Fruit fly (Drosophila melanogaster): ENCODE data around the gene CG6729.

CG6729 gene

dm6 chr2L:10736993-10737756, 6.6 kb downstream of the CG6729 start, which contains the start of the genes Vha16-5 and CG12299 (continued):
- TF ChIP-seq CoRest (tag; optimal IDR thresholded peaks at IDR 0.05) (peak; percentile 74), Mad (GFP tag; optimal IDR thresholded peaks at IDR 0.05) (peak; percentile 87), CG8359 (GFP tag; optimal IDR thresholded peaks at IDR 0.05; ENCODE audit: borderline replicate concordance) (no peak), tin (GFP tag; optimal IDR thresholded peaks at IDR 0.05) (peak; percentile 96), Usf (GFP tag; optimal IDR thresholded peaks at IDR 0.05) (peak; percentile 45), CG6272 (GFP tag; IDR thresholded peaks at IDR 0.05) (peak; percentile 91), Bdp1 (GFP tag; optimal IDR thresholded peaks at IDR 0.05) (peak; percentile 81), MESR4 (GFP tag; optimal IDR thresholded peaks at IDR 0.05) (peak; percentile 84), Neu2 (GFP tag; optimal IDR thresholded peaks at IDR 0.05; ENCODE audit: borderline replicate concordance) (no peak), CG10147 (GFP tag; optimal IDR thresholded peaks at IDR 0.05) (peak; percentile 26), dan (GFP tag; IDR thresholded peaks at IDR 0.05) (peak; percentile 72), aop (GFP tag; IDR thresholded peaks at IDR 0.05) (peak; percentile 87), E2f2 (GFP tag; IDR thresholded peaks at IDR 0.05) (peak; percentile 94), CG14710 (tag; optimal IDR thresholded peaks at IDR 0.05) (peak; percentile 76), Hsf (GFP tag; optimal IDR thresholded peaks at IDR 0.05) (peak; percentile 92), ara (GFP tag; IDR thresholded peaks at IDR 0.05) (peak; percentile 93), Myb (GFP tag; optimal IDR thresholded peaks at IDR 0.05) (peak; percentile 81), CG33213 (GFP tag; optimal IDR thresholded peaks at IDR 0.05) (peak; percentile 92), br (optimal IDR thresholded peaks at IDR 0.05) (no peak), CG3407 (GFP tag; optimal IDR thresholded peaks at IDR 0.05) (peak; percentile 47), CG3065 (GFP tag; optimal IDR thresholded peaks at IDR 0.05) (peak; percentile 52), CG7786 (GFP tag; optimal IDR thresholded peaks at IDR 0.05) (peak; percentile 86), btn (GFP tag; optimal IDR thresholded peaks at IDR 0.05) (peak; percentile 53), CG1792 (GFP tag; optimal IDR thresholded peaks at IDR 0.05) (peak; percentile 99), ind (GFP tag; optimal IDR thresholded peaks at IDR 0.05) (peak; percentile 86), seq (GFP tag; IDR thresholded peaks at IDR 0.05) (peak; percentile 34; the same call in 1 of the 2 replicates), CG11398 (GFP tag; optimal IDR thresholded peaks at IDR 0.05) (peak; percentile 79), otp (GFP tag; IDR thresholded peaks at IDR 0.05) (peak; percentile 82), CG8478 (optimal IDR thresholded peaks at IDR 0.05) (no peak), lola (GFP tag; optimal IDR thresholded peaks at IDR 0.05) (peak in 1 of 3 experiments; percentile 84), CG6254 (GFP tag; optimal IDR thresholded peaks at IDR 0.05) (no peak), ci (GFP tag; IDR thresholded peaks at IDR 0.05) (peak; percentile 97), CG32772 (GFP tag; IDR thresholded peaks at IDR 0.05) (peak; percentile 88), Ets97D (GFP tag; optimal IDR thresholded peaks at IDR 0.05) (peak; percentile 87), dpn (GFP tag; optimal IDR thresholded peaks at IDR 0.05) (peak in 1 of 2 experiments; percentile 90), CG31365 (tag; optimal IDR thresholded peaks at IDR 0.05) (no peak), CG9932 (GFP tag; IDR thresholded peaks at IDR 0.05) (peak; percentile 95), her (GFP tag; optimal IDR thresholded peaks at IDR 0.05) (peak; percentile 87), CG4617 (GFP tag; optimal IDR thresholded peaks at IDR 0.05; ENCODE audit: borderline replicate concordance) (peak; percentile 78), CG8924 (tag; optimal IDR thresholded peaks at IDR 0.05) (peak; percentile 82), CG6791 (GFP tag; IDR thresholded peaks at IDR 0.05; ENCODE audit: partially characterized antibody) (peak; percentile 90), Chrac-16 (GFP tag; optimal IDR thresholded peaks at IDR 0.05) (peak; percentile 85), CG9876 (GFP tag; optimal IDR thresholded peaks at IDR 0.05) (peak; percentile 92), CG31388 (GFP tag; optimal IDR thresholded peaks at IDR 0.05) (peak; percentile 68), HmgZ (tag; optimal IDR thresholded peaks at IDR 0.05) (peak; percentile 70), stwl (tag; optimal IDR thresholded peaks at IDR 0.05) (peak; percentile 54), Ravus (GFP tag; IDR thresholded peaks at IDR 0.05) (peak; percentile 35), CG10431 (GFP tag; optimal IDR thresholded peaks at IDR 0.05) (peak; percentile 22), Hmx (GFP tag; optimal IDR thresholded peaks at IDR 0.05) (no peak), sug (tag; optimal IDR thresholded peaks at IDR 0.05) (no peak)

Data from whole organism, embryonic.